Fruit fly (Drosophila melanogaster) whole organism, adult: ENCODE measurements around the gene CG31051.

Experiments used
- CG11617 ChIP-seq: fragments of 200-800 bp; sonication (Bioruptor generic); optimal IDR thresholded peaks from 2 replicates; lab custom pipeline; 2017; ENCODE audit warnings: mild to moderate bottlenecking, missing biosample characterization, missing genetic modification reagents, missing genetic modification characterization
- CG12768 ChIP-seq: fragments of 200-800 bp; sonication (Bioruptor generic); optimal IDR thresholded peaks from 2 replicates; lab custom pipeline; 2017; ENCODE audit warnings: missing biosample characterization, missing genetic modification characterization, mild to moderate bottlenecking, moderate library complexity, missing genetic modification reagents
- CG1620 ChIP-seq: fragments of 200-800 bp; sonication (Bioruptor generic); optimal IDR thresholded peaks from 2 replicates; lab custom pipeline; 2016; ENCODE audit warnings: missing biosample characterization, missing genetic modification characterization
- CG33017 ChIP-seq: fragments of 200-800 bp; sonication (Bioruptor generic); optimal IDR thresholded peaks from 2 replicates; lab custom pipeline; 2018; ENCODE audit warnings: missing biosample characterization, mild to moderate bottlenecking, missing genetic modification characterization, moderate library complexity
- CG5204 ChIP-seq: fragments of 200-800 bp; sonication (Bioruptor generic); optimal IDR thresholded peaks from 2 replicates; lab custom pipeline; 2016; ENCODE audit warnings: missing biosample characterization, missing genetic modification characterization
- CG7045 ChIP-seq: fragments of 200-800 bp; sonication (Bioruptor generic); optimal IDR thresholded peaks from 2 replicates; lab custom pipeline; 2017; ENCODE audit warnings: missing biosample characterization, mild to moderate bottlenecking, missing genetic modification characterization
- Hr96 ChIP-seq: fragments of 200-800 bp; sonication (Bioruptor generic); optimal IDR thresholded peaks from 2 replicates; lab custom pipeline; 2016; ENCODE audit warnings: missing biosample characterization, missing genetic modification characterization
- Mnt ChIP-seq: fragments of 200-800 bp; sonication (Bioruptor generic); optimal IDR thresholded peaks from 2 replicates; lab custom pipeline; 2016; ENCODE audit warnings: missing biosample characterization, mild to moderate bottlenecking, missing genetic modification characterization
- cnc ChIP-seq, 2 experiments: fragments of >200 bp; optimal IDR thresholded peaks; 2 replicates each; lab custom pipeline; 2017
- kay ChIP-seq: fragments of 200-800 bp; sonication (Bioruptor generic); peaks from one replicate; lab custom pipeline; 2016; ENCODE audit warnings: missing biosample characterization, missing genetic modification characterization, borderline replicate concordance
- pad ChIP-seq: fragments of 200-800 bp; sonication (Bioruptor generic); optimal IDR thresholded peaks from 3 replicates; lab custom pipeline; 2017; ENCODE audit warnings: missing biosample characterization, missing genetic modification characterization, mild to moderate bottlenecking, moderate library complexity, missing genetic modification reagents
- tj ChIP-seq: fragments of 200-800 bp; sonication (Bioruptor generic); optimal IDR thresholded peaks from 3 replicates; lab custom pipeline; 2017; ENCODE audit warnings: missing biosample characterization, mild to moderate bottlenecking, missing genetic modification characterization, moderate library complexity

DNA sequence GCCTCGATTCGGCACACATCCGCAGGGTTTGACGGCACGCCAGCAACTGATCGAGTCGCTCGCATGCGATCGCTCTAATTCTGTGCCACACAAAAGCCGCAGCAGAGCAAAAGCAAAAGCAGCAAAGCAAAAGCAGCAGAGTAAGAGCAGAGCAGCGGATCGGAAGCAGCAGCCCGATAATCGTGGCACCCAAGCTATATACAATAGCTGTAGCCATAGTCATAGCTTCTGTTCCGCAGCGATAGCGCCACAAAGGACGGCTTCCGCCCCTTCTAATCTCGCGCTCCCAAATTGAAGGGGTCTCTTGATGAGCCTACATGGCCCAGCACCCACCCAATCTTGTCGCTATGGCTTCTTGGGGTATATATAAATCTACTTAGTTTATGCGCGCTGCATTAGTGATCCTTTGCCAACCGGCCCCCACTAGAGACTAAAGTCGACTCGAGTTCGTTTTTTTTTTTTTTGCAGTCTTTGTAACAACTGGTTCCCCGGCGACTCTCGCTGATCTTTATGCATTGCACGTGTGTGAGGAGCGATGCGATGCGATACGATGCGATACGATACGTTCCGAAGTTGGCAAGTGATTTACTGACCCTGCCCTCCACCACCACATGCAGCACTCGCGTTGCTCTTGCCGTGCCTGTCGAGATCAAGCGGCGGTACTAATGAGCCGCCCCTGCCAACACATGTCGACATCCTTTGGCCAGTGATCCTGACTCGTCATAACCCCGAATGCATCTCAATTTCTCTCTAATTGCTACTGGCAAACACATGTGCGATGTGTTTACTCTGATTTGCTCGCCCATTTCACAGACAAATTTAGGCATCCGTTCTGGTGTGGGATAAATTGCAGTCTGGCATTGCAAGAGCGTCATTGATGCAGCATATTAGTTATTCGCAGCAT lies 20.2 kb upstream of the CG31051 start, which contains the start of gene Ppn:
- TF ChIP-seq CG11617, result no peak
- TF ChIP-seq CG1620, result no peak
- no peak for TF ChIP-seq Mnt (GFP tag; lab: Kevin White, UChicago)
- TF ChIP-seq CG7045 (GFP tag; lab: Kevin White, UChicago), result no peak
- no peak for TF ChIP-seq kay (GFP tag; lab: Kevin White, UChicago)
- TF ChIP-seq CG5204 (GFP tag; lab: Kevin White, UChicago), result no peak
- no peak for TF ChIP-seq cnc (optimal IDR thresholded peaks at IDR 0.05; lab: Kevin White, UChicago)
- TF ChIP-seq tj (GFP tag; lab: Kevin White, UChicago), result no peak
- no peak for TF ChIP-seq Hr96 (GFP tag; lab: Kevin White, UChicago)
- TF ChIP-seq CG12768, result no peak
- TF ChIP-seq pad (GFP tag; lab: Kevin White, UChicago), result no peak
- TF ChIP-seq CG33017, result no peak
